Fruit fly (Drosophila melanogaster) whole organism, embryonic: ENCODE data around the gene AnxB9.

Experiments
- CG10267 ChIP-seq: fragments of 200-800 bp; sonication (Bioruptor generic); optimal IDR thresholded peaks from 2 replicates; lab custom pipeline; 2018; ENCODE audit warnings: missing biosample characterization, mild to moderate bottlenecking, missing genetic modification characterization, moderate library complexity
- CG11093 ChIP-seq: fragments of 200-800 bp; sonication (Bioruptor generic); IDR thresholded peaks from 3 replicates; pipeline ENCODE4 v1.3.6; 2022; ENCODE audit warnings: missing biosample characterization, missing genetic modification characterization
- CG12659 ChIP-seq: fragments of 200-800 bp; sonication (Bioruptor generic); optimal IDR thresholded peaks from 3 replicates; lab custom pipeline; 2017; ENCODE audit warnings: mild to moderate bottlenecking, missing biosample characterization, missing genetic modification reagents, missing genetic modification characterization
- CG12769 ChIP-seq: fragments of 200-800 bp; sonication (Bioruptor generic); optimal IDR thresholded peaks from 2 replicates; lab custom pipeline; 2019; ENCODE audit warnings: missing biosample characterization, mild to moderate bottlenecking, missing genetic modification characterization, moderate library complexity
- CG12942 ChIP-seq: fragments of 200-800 bp; sonication (Bioruptor generic); optimal IDR thresholded peaks from 3 replicates; lab custom pipeline; 2016; ENCODE audit warnings: missing biosample characterization, missing genetic modification characterization
- CG13775 ChIP-seq: fragments of 200-800 bp; sonication (Bioruptor generic); optimal IDR thresholded peaks from 3 replicates; lab custom pipeline; 2017; ENCODE audit warnings: missing biosample characterization, mild to moderate bottlenecking, missing genetic modification characterization
- CG14965 ChIP-seq: fragments of 200-800 bp; sonication (Bioruptor generic); optimal IDR thresholded peaks from 2 replicates; lab custom pipeline; 2016; ENCODE audit warnings: missing biosample characterization, missing genetic modification characterization, borderline replicate concordance
- CG15601 ChIP-seq: fragments of 200-800 bp; sonication (Bioruptor generic); optimal IDR thresholded peaks from 3 replicates; lab custom pipeline; 2019; ENCODE audit warnings: missing biosample characterization, mild to moderate bottlenecking, missing genetic modification characterization, moderate library complexity
- CG15696 ChIP-seq: fragments of 200-800 bp; sonication (Bioruptor generic); optimal IDR thresholded peaks from 2 replicates; lab custom pipeline; 2019; ENCODE audit warnings: missing biosample characterization, mild to moderate bottlenecking, missing genetic modification characterization, moderate library complexity
- CG2116 ChIP-seq: fragments of 200-800 bp; sonication (Bioruptor generic); optimal IDR thresholded peaks from 3 replicates; lab custom pipeline; 2018; ENCODE audit warnings: missing biosample characterization, mild to moderate bottlenecking, missing genetic modification characterization
- CG2712 ChIP-seq: fragments of 200-800 bp; optimal IDR thresholded peaks from 3 replicates; lab custom pipeline; 2019; ENCODE audit warnings: missing biosample characterization, mild to moderate bottlenecking, missing genetic modification characterization, moderate library complexity
- CG32532 ChIP-seq: fragments of 200-800 bp; sonication (Bioruptor generic); IDR thresholded peaks from 2 replicates; pipeline ENCODE4 v1.3.6; 2022; ENCODE audit warnings: missing biosample characterization, missing genetic modification characterization
- CG42726 ChIP-seq: fragments of 200-800 bp; sonication (Bioruptor generic); IDR thresholded peaks from 2 replicates; pipeline ENCODE4 v1.3.6; 2022; ENCODE audit warnings: missing biosample characterization, missing genetic modification characterization; ENCODE audit not compliant: partially characterized antibody
- CG4360 ChIP-seq: fragments of 200-800 bp; sonication (Bioruptor generic); IDR thresholded peaks from 2 replicates; pipeline ENCODE4 v1.3.6; 2022; ENCODE audit warnings: missing biosample characterization, missing genetic modification characterization
- CG7372 ChIP-seq: fragments of 200-800 bp; sonication (Bioruptor generic); IDR thresholded peaks from 2 replicates; pipeline ENCODE4 v1.3.6; 2022; ENCODE audit warnings: missing biosample characterization, missing genetic modification characterization
- CG9609 ChIP-seq: fragments of 200-800 bp; sonication (Bioruptor generic); optimal IDR thresholded peaks from 3 replicates; lab custom pipeline; 2016; ENCODE audit warnings: missing biosample characterization, missing genetic modification characterization
- Chrac-16 ChIP-seq: fragments of 200-800 bp; sonication (Bioruptor generic); optimal IDR thresholded peaks from 3 replicates; lab custom pipeline; 2016; ENCODE audit warnings: missing biosample characterization, missing genetic modification characterization
- D19B ChIP-seq: fragments of 200-800 bp; sonication (Bioruptor generic); optimal IDR thresholded peaks from 2 replicates; lab custom pipeline; 2017; ENCODE audit warnings: missing biosample characterization, mild to moderate bottlenecking, missing genetic modification characterization
- Dip2 ChIP-seq: fragments of 200-800 bp; sonication (Bioruptor generic); IDR thresholded peaks from 2 replicates; pipeline ENCODE4 v1.3.6; 2022; ENCODE audit warnings: missing biosample characterization, missing genetic modification characterization
- Dip3 ChIP-seq: fragments of 200-800 bp; sonication (Bioruptor generic); optimal IDR thresholded peaks from 3 replicates; lab custom pipeline; 2016; ENCODE audit warnings: missing biosample characterization, missing genetic modification characterization
- Gug ChIP-seq: fragments of 200-800 bp; sonication (Bioruptor generic); IDR thresholded peaks from 4 replicates; pipeline ENCODE4 v1.3.6; 2022; ENCODE audit warnings: missing biosample characterization, missing genetic modification characterization
- H2.0 ChIP-seq: fragments of 200-800 bp; sonication (Bioruptor generic); IDR thresholded peaks from 2 replicates; pipeline ENCODE4 v1.3.6; 2022; ENCODE audit warnings: missing biosample characterization, missing genetic modification characterization
- HmgD ChIP-seq: fragments of 200-800 bp; sonication (Bioruptor generic); optimal IDR thresholded peaks from 3 replicates; lab custom pipeline; 2016; ENCODE audit warnings: missing biosample characterization, missing genetic modification characterization
- Hr51 ChIP-seq, 2 experiments: fragments of 200-800 bp; sonication (Bioruptor generic); optimal IDR thresholded peaks; 2 replicates in 1 of 2; 3 replicates in 1 of 2; lab custom pipeline; 2016 to 2018; ENCODE audit warnings: missing biosample characterization in 2 of 2, missing genetic modification characterization in 2 of 2, mild to moderate bottlenecking in 1 of 2, moderate library complexity in 1 of 2
- Lhr ChIP-seq: fragments of 200-800 bp; sonication (Bioruptor generic); optimal IDR thresholded peaks from 3 replicates; lab custom pipeline; 2017; ENCODE audit warnings: mild to moderate bottlenecking, missing biosample characterization, missing genetic modification reagents, missing genetic modification characterization
- Lpt ChIP-seq: fragments of >200 bp; optimal IDR thresholded peaks from 2 replicates; lab custom pipeline; 2018; ENCODE audit warnings: missing biosample characterization, missing genetic modification characterization
- Mad ChIP-seq: fragments of 200-800 bp; sonication (Bioruptor generic); optimal IDR thresholded peaks from 2 replicates; lab custom pipeline; 2016; ENCODE audit warnings: missing biosample characterization, missing genetic modification characterization
- Myb ChIP-seq: fragments of 200-800 bp; sonication (Bioruptor generic); optimal IDR thresholded peaks from 2 replicates; lab custom pipeline; 2016; ENCODE audit warnings: missing biosample characterization, missing genetic modification characterization
- NFAT ChIP-seq: fragments of 200-800 bp; sonication (Bioruptor generic); IDR thresholded peaks from 2 replicates; pipeline ENCODE4 v1.3.6; 2022; ENCODE audit warnings: missing biosample characterization, missing genetic modification characterization
- NfI ChIP-seq: fragments of 200-800 bp; sonication (Bioruptor generic); optimal IDR thresholded peaks from 3 replicates; lab custom pipeline; 2018; ENCODE audit warnings: missing biosample characterization, mild to moderate bottlenecking, missing genetic modification characterization, moderate library complexity
- Sox100B ChIP-seq: fragments of 200-800 bp; sonication (Bioruptor generic); optimal IDR thresholded peaks from 3 replicates; lab custom pipeline; 2018; ENCODE audit warnings: missing biosample characterization, mild to moderate bottlenecking, missing genetic modification characterization
- Trl ChIP-seq, 3 experiments: fragments of >200 bp in 2 of 3; fragments of 200-800 bp in 1 of 3; sonication (Bioruptor generic) in 1 of 3; optimal IDR thresholded peaks; 2 replicates in 1 of 3; 3 replicates in 2 of 3; lab custom pipeline; 2016 to 2017; ENCODE audit warnings: missing biosample characterization in 1 of 3, missing genetic modification characterization in 1 of 3
- bab2 ChIP-seq: fragments of 200-800 bp; sonication (Bioruptor generic); optimal IDR thresholded peaks from 2 replicates; lab custom pipeline; 2016; ENCODE audit warnings: missing biosample characterization, missing genetic modification characterization
- caup ChIP-seq: fragments of 200-800 bp; sonication (Bioruptor generic); optimal IDR thresholded peaks from 3 replicates; lab custom pipeline; 2017; ENCODE audit warnings: missing biosample characterization, mild to moderate bottlenecking, missing genetic modification characterization, moderate library complexity; ENCODE audit not compliant: severe bottlenecking
- emc ChIP-seq: fragments of 200-800 bp; sonication (Bioruptor generic); optimal IDR thresholded peaks from 2 replicates; lab custom pipeline; 2016; ENCODE audit warnings: missing biosample characterization, missing genetic modification characterization
- kni ChIP-seq: fragments of 200-800 bp; sonication (Bioruptor generic); optimal IDR thresholded peaks from 3 replicates; lab custom pipeline; 2017; ENCODE audit warnings: mild to moderate bottlenecking, missing biosample characterization, missing genetic modification reagents, missing genetic modification characterization
- lab ChIP-seq: fragments of 200-800 bp; sonication (Bioruptor generic); optimal IDR thresholded peaks from 3 replicates; lab custom pipeline; 2017; ENCODE audit warnings: missing biosample characterization, missing genetic modification characterization, mild to moderate bottlenecking, moderate library complexity, missing genetic modification reagents
- lmd ChIP-seq: fragments of 200-800 bp; sonication (Bioruptor generic); IDR thresholded peaks from 2 replicates; pipeline ENCODE4 v1.3.6; 2022; ENCODE audit warnings: missing biosample characterization, missing genetic modification characterization
- pho ChIP-seq: fragments of 200-800 bp; sonication (Bioruptor generic); optimal IDR thresholded peaks from 2 replicates; lab custom pipeline; 2016; ENCODE audit warnings: missing biosample characterization, missing genetic modification characterization
- ranshi ChIP-seq: fragments of 200-800 bp; sonication (Bioruptor generic); IDR thresholded peaks from 2 replicates; pipeline ENCODE4 v1.3.6; 2022; ENCODE audit warnings: missing biosample characterization, missing genetic modification characterization
- sd ChIP-seq: fragments of 200-800 bp; sonication (Bioruptor generic); optimal IDR thresholded peaks from 3 replicates; lab custom pipeline; 2018; ENCODE audit warnings: missing biosample characterization, mild to moderate bottlenecking, missing genetic modification characterization, moderate library complexity
- sens ChIP-seq: fragments of 200-800 bp; sonication (Bioruptor generic); peaks from one replicate; lab custom pipeline; 2016; ENCODE audit warnings: missing biosample characterization, missing genetic modification characterization
- sim ChIP-seq: fragments of 200-800 bp; sonication (Bioruptor generic); IDR thresholded peaks from 2 replicates; pipeline ENCODE4 v1.3.6; 2022; ENCODE audit warnings: missing biosample characterization, missing genetic modification characterization
- slbo ChIP-seq: fragments of 200-800 bp; sonication (Bioruptor generic); IDR thresholded peaks from 2 replicates; pipeline ENCODE4 v1.3.6; 2022; ENCODE audit warnings: missing biosample characterization, missing genetic modification characterization
- tin ChIP-seq: fragments of 200-800 bp; sonication (Bioruptor generic); optimal IDR thresholded peaks from 3 replicates; lab custom pipeline; 2016; ENCODE audit warnings: missing biosample characterization, missing genetic modification characterization
- wdn ChIP-seq: fragments of 200-800 bp; sonication (Bioruptor generic); IDR thresholded peaks from 2 replicates; pipeline ENCODE4 v1.3.6; 2022; ENCODE audit warnings: missing biosample characterization, missing genetic modification characterization
- zfh2 ChIP-seq: fragments of 200-800 bp; sonication (Bioruptor generic); optimal IDR thresholded peaks from 2 replicates; lab custom pipeline; 2016; ENCODE audit warnings: missing biosample characterization, missing genetic modification characterization

The AnxB9 gene

dm6 chr3R:21101453-21102214 lies 36.6 kb downstream of the AnxB9 start, which contains the start of the genes CG7044 and Tbc1d22 (continued):
- no peak for TF ChIP-seq lab (GFP tag; lab: Kevin White, UChicago)
- peak; percentile 28 for TF ChIP-seq Myb (GFP tag; lab: Kevin White, UChicago)
- TF ChIP-seq ranshi (GFP tag; lab: Robert Waterston, UW) = peak; percentile 3; the same call in 1 of the 2 replicates
- TF ChIP-seq D19B (GFP tag; lab: Kevin White, UChicago) = peak; percentile 98
- peak; percentile 49 for TF ChIP-seq CG15696 (tag; lab: Kevin White, UChicago)
- TF ChIP-seq Chrac-16 (GFP tag; lab: Kevin White, UChicago) = peak; percentile 54
- TF ChIP-seq NfI (GFP tag; lab: Kevin White, UChicago) = peak; percentile 32
- TF ChIP-seq zfh2 (GFP tag; lab: Kevin White, UChicago) = peak; percentile 70
- peak in 1 of 2 experiments; percentile 16 for TF ChIP-seq Hr51 (GFP tag; optimal IDR thresholded peaks at IDR 0.05; lab: Kevin White, UChicago)
- no peak for TF ChIP-seq Dip2 (GFP tag; lab: Robert Waterston, UW)
- no peak for TF ChIP-seq CG42726
- no peak for TF ChIP-seq emc (GFP tag; lab: Kevin White, UChicago)
- TF ChIP-seq bab2 (GFP tag; lab: Kevin White, UChicago) = peak; percentile 26
- peak; percentile 61 for TF ChIP-seq Gug
- TF ChIP-seq slbo = peak; percentile 68
- TF ChIP-seq caup = no peak
- peak; percentile 56 for TF ChIP-seq lmd (GFP tag; lab: Robert Waterston, UW)
- no peak for TF ChIP-seq kni
- TF ChIP-seq CG11093 (GFP tag; lab: Robert Waterston, UW) = no peak
- TF ChIP-seq sd (tag; lab: Kevin White, UChicago) = no peak
- TF ChIP-seq sim (GFP tag; lab: Robert Waterston, UW) = no peak
- TF ChIP-seq CG7372 (GFP tag; lab: Robert Waterston, UW) = no peak
- peak; percentile 84 for TF ChIP-seq sens (GFP tag; lab: Kevin White, UChicago)
- peak; percentile 45; the same call in 1 of the 2 replicates for TF ChIP-seq NFAT (GFP tag; lab: Robert Waterston, UW)
- TF ChIP-seq H2.0 = peak; percentile 30; the same call in 1 of the 2 replicates
- TF ChIP-seq CG14965 (GFP tag; lab: Kevin White, UChicago) = no peak
- peak; percentile 75 for TF ChIP-seq CG12659
- no peak for TF ChIP-seq Lpt
- TF ChIP-seq Mad (GFP tag; lab: Kevin White, UChicago) = no peak
- TF ChIP-seq tin (GFP tag; lab: Kevin White, UChicago) = peak; percentile 51
- TF ChIP-seq CG32532 (GFP tag; lab: Robert Waterston, UW) = peak; percentile 38
- TF ChIP-seq CG12769 (tag; lab: Kevin White, UChicago) = no peak
- peak; percentile 63 for TF ChIP-seq CG13775 (GFP tag; lab: Kevin White, UChicago)
- TF ChIP-seq CG10267 = peak; percentile 22
- TF ChIP-seq CG15601 = peak; percentile 25
- no peak for TF ChIP-seq CG4360 (GFP tag; lab: Robert Waterston, UW)
- TF ChIP-seq Trl (optimal IDR thresholded peaks at IDR 0.05; lab: Kevin White, UChicago) = no peak
- TF ChIP-seq Trl (GFP tag; optimal IDR thresholded peaks at IDR 0.05; lab: Kevin White, UChicago) = no peak
- no peak for TF ChIP-seq wdn
- peak; percentile 28 for TF ChIP-seq Dip3 (GFP tag; lab: Kevin White, UChicago)
- TF ChIP-seq HmgD (GFP tag; lab: Kevin White, UChicago) = no peak
- TF ChIP-seq Sox100B (GFP tag; lab: Kevin White, UChicago) = no peak
- peak; percentile 33 for TF ChIP-seq pho
- TF ChIP-seq Lhr = peak; percentile 61
- TF ChIP-seq CG12942 (GFP tag; lab: Kevin White, UChicago) = peak; percentile 56
- TF ChIP-seq CG2116 (GFP tag; lab: Kevin White, UChicago) = peak; percentile 29
- peak; percentile 72 for TF ChIP-seq CG2712 (tag; lab: Kevin White, UChicago)
- TF ChIP-seq CG9609 (GFP tag; lab: Kevin White, UChicago) = peak; percentile 47
- TF ChIP-seq, all 482 proteins: peak for 172
